Worm (Caenorhabditis elegans) whole organism, early embryonic: ENCODE data around the gene M03C11.6.
"Not testable (repeated sequence)": the region's sequence is repeated elsewhere in the genome, so short reads cannot be mapped to it uniquely, and the experiment has no call there.

ENCODE experiments used
- B0310.2 ChIP-seq: sonication (generic microtip); optimal IDR thresholded peaks from 2 replicates; lab custom pipeline; 2016; ENCODE audit warnings: mild to moderate bottlenecking, missing genetic modification characterization, missing compliant biosample characterization
- ama-1 ChIP-seq: fragments of 150-350 bp; optimal IDR thresholded peaks from 2 replicates; lab custom pipeline; 2014
- ceh-13 ChIP-seq: fragments of 200-800 bp; sonication (Bioruptor generic); optimal IDR thresholded peaks from 2 replicates; lab custom pipeline; 2018; ENCODE audit warnings: mild to moderate bottlenecking, missing genetic modification characterization, missing compliant biosample characterization
- ceh-36 ChIP-seq: sonication (generic microtip); optimal IDR thresholded peaks from 2 replicates; lab custom pipeline; 2016; ENCODE audit warnings: missing genetic modification characterization, inconsistent platforms, missing compliant biosample characterization
- hmbx-1 ChIP-seq: sonication (generic microtip); optimal IDR thresholded peaks from 2 replicates; lab custom pipeline; 2016; ENCODE audit warnings: mild to moderate bottlenecking, missing genetic modification characterization, missing compliant biosample characterization
- hnd-1 ChIP-seq: sonication (generic microtip); optimal IDR thresholded peaks from 2 replicates; lab custom pipeline; 2016; ENCODE audit warnings: missing genetic modification characterization, missing compliant biosample characterization
- pes-1 ChIP-seq: fragments of 200-800 bp; sonication (Bioruptor generic); IDR thresholded peaks from 2 replicates; pipeline ENCODE4 v1.3.6; 2022; ENCODE audit warnings: missing genetic modification reagents, missing genetic modification characterization, missing compliant biosample characterization
- tbx-11 ChIP-seq: fragments of 200-800 bp; sonication (Bioruptor generic); IDR thresholded peaks from 2 replicates; pipeline ENCODE4 v1.3.6; 2022; ENCODE audit warnings: missing genetic modification characterization, missing compliant biosample characterization
- tra-4 ChIP-seq: sonication (generic microtip); optimal IDR thresholded peaks from 2 replicates; lab custom pipeline; 2017; ENCODE audit warnings: missing genetic modification characterization, missing compliant biosample characterization

DNA sequence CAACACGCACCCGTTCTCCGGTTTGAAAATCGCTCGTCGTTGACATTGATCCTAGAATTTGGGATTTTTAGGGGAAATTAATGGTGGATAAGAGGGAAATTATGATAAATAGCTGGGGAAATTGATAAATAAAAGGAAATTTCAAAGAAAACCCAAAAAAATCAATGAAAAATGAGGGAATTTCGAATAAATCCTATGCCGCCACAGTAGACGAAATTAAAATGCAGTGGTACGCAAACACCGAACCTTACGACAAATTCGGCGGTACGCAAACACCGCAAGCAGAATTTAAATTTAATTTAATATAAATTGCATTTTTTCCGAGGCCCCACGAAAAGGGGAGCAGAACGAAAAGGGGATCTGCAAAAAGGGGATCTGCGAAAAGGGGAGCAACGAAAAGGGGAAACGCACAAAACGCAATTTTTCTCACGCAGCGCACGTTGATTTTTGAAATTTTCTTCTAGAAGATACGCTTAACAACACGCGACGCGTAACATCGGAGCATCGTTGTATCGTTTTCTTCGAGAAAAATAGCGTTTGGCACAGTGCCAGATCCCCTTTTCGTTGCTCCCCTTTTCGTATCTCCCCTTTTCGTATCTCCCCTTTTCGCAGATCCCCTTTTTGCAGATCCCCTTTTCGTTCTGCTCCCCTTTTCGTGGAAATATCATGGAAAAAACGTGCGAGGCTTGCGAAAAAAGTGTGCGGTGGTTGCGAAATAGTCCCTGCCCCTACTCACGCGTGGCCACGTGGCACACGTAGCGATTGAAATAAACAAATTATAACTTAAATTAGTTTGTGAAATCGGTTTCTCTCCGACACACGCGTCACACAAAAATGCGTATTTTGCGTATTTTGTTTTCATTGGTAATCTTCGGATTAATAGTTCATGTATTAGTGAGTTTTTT lies 12.4 kb upstream of the M03C11.6 start, which contains the start of the genes smrd-1 and enu-3.1:
- peak; percentile 57; the same call in 1 of the 2 replicates for TF ChIP-seq pes-1
- not testable (repeated sequence) for TF ChIP-seq tbx-11; hmbx-1; ama-1; hnd-1 (tag; lab: Kevin White, UChicago); B0310.2; ceh-13 (GFP tag; lab: Kevin White, UChicago); tra-4 (tag; lab: Kevin White, UChicago); ceh-36 (tag; lab: Kevin White, UChicago)
